Fruit fly (Drosophila melanogaster): ENCODE data around the gene CG31391.

CG31391 gene

dm6 chr3R:10696371-10696777, 8.5 kb downstream of the CG31391 start, which contains the start of the genes pug, CG14683 and CG46459 (continued):
- peak; percentile 99 for TF ChIP-seq Dll (GFP tag; IDR thresholded peaks at IDR 0.05; ENCODE audit: partially characterized antibody)
- peak; percentile 20 for TF ChIP-seq en (GFP tag; optimal IDR thresholded peaks at IDR 0.05)
- TF ChIP-seq cg (GFP tag; optimal IDR thresholded peaks at IDR 0.05) = no peak
- TF ChIP-seq CG3065 (GFP tag; optimal IDR thresholded peaks at IDR 0.05) = no peak
- peak; percentile 42; the same call in 1 of the 2 replicates for TF ChIP-seq CG32532 (GFP tag; IDR thresholded peaks at IDR 0.05)
- TF ChIP-seq chif (GFP tag; optimal IDR thresholded peaks at IDR 0.05) = peak in 1 of 2 experiments; percentile 21
- TF ChIP-seq gt (GFP tag; IDR thresholded peaks at IDR 0.05) = no peak
- peak; percentile 70 for TF ChIP-seq gro (GFP tag; optimal IDR thresholded peaks at IDR 0.05)
- no peak for TF ChIP-seq bigmax (GFP tag; optimal IDR thresholded peaks at IDR 0.05)
- no peak for TF ChIP-seq CG5953 (GFP tag; IDR thresholded peaks at IDR 0.05)
- TF ChIP-seq CG7745 (tag; optimal IDR thresholded peaks at IDR 0.05) = no peak
- peak; percentile 62 for TF ChIP-seq CG13624 (GFP tag; optimal IDR thresholded peaks at IDR 0.05)
- no peak for TF ChIP-seq sens-2 (GFP tag; IDR thresholded peaks at IDR 0.05)
- TF ChIP-seq phol (tag; optimal IDR thresholded peaks at IDR 0.05) = peak; percentile 57
- TF ChIP-seq CG6689 (GFP tag; IDR thresholded peaks at IDR 0.05) = 0 out of 2 replicates have a peak, but pooled peaks have one; percentile 11
- no peak for TF ChIP-seq sima (GFP tag; optimal IDR thresholded peaks at IDR 0.05)
- no peak for TF ChIP-seq CG11560 (tag; IDR thresholded peaks at IDR 0.05)
- no peak for TF ChIP-seq slou (GFP tag; optimal IDR thresholded peaks at IDR 0.05)
- TF ChIP-seq Poxn (GFP tag; IDR thresholded peaks at IDR 0.05) = no peak
- TF ChIP-seq B-H2 (GFP tag; optimal IDR thresholded peaks at IDR 0.05) = peak; percentile 14
- TF ChIP-seq CG8924 (tag; optimal IDR thresholded peaks at IDR 0.05) = peak; percentile 15
- peak; percentile 38 for TF ChIP-seq pho (GFP tag; optimal IDR thresholded peaks at IDR 0.05)
- TF ChIP-seq Stat92E (GFP tag; optimal IDR thresholded peaks at IDR 0.05) = no peak
- TF ChIP-seq NFAT (GFP tag; IDR thresholded peaks at IDR 0.05) = no peak
- no peak for TF ChIP-seq Drgx (GFP tag; IDR thresholded peaks at IDR 0.05)
- no peak for TF ChIP-seq stc (GFP tag; IDR thresholded peaks at IDR 0.05)
- no peak for TF ChIP-seq psq (GFP tag; optimal IDR thresholded peaks at IDR 0.05)

DNA sequence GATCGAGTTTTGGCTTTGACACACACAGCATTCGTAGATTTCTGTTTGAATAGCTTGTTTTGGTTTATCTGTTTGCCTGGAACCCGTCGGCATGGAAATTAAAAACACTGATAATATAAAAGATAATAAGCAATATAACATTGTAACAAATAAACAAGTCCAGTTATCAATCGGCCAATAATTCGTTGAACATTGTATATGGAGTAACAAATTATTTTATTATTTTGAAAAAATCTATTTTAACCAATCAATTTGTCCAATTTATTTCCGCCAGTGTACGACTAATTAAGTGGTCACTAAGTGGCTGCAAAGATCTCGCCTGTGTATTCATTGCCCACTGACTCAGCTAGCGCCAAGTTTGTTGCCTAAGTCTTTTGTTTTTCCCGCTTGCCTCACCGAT, 16.0 kb downstream of the CG31391 start:
- no peak for TF ChIP-seq CG16779 (GFP tag; IDR thresholded peaks at IDR 0.05)
- TF ChIP-seq sd (tag; optimal IDR thresholded peaks at IDR 0.05) = peak; percentile 31
- no peak for TF ChIP-seq CG7786 (GFP tag; optimal IDR thresholded peaks at IDR 0.05)
- peak; percentile 72 for TF ChIP-seq Fer3 (tag; optimal IDR thresholded peaks at IDR 0.05)
- TF ChIP-seq CG14710 (tag; optimal IDR thresholded peaks at IDR 0.05) = peak; percentile 6
- no peak for TF ChIP-seq tna (GFP tag; IDR thresholded peaks at IDR 0.05; ENCODE audit: partially characterized antibody)
- no peak for TF ChIP-seq Sin3A (optimal IDR thresholded peaks at IDR 0.05)
- peak; percentile 8 for TF ChIP-seq tin (GFP tag; optimal IDR thresholded peaks at IDR 0.05)
- TF ChIP-seq Usf (GFP tag; optimal IDR thresholded peaks at IDR 0.05) = no peak
- TF ChIP-seq CG13894 (tag; optimal IDR thresholded peaks at IDR 0.05) = peak; percentile 40
- no peak for TF ChIP-seq CG15479 (GFP tag; optimal IDR thresholded peaks at IDR 0.05)
- TF ChIP-seq CG16815 (GFP tag; optimal IDR thresholded peaks at IDR 0.05) = no peak
- no peak for TF ChIP-seq CG3065 (GFP tag; optimal IDR thresholded peaks at IDR 0.05)
- no peak for TF ChIP-seq CG2875 (GFP tag; optimal IDR thresholded peaks at IDR 0.05)
- TF ChIP-seq lov (optimal IDR thresholded peaks at IDR 0.05) = no peak
- 0 out of 3 replicates have a peak, but pooled peaks have one; percentile 43 for TF ChIP-seq lov (GFP tag; IDR thresholded peaks at IDR 0.05)
- peak; percentile 59 for TF ChIP-seq lilli (GFP tag; optimal IDR thresholded peaks at IDR 0.05)
- peak; percentile 70 for TF ChIP-seq grau (tag; optimal IDR thresholded peaks at IDR 0.05)
- TF ChIP-seq CG14860 (GFP tag; IDR thresholded peaks at IDR 0.05; ENCODE audit: partially characterized antibody) = no peak
- TF ChIP-seq CG30403 (GFP tag; optimal IDR thresholded peaks at IDR 0.05) = peak; percentile 44
- no peak for TF ChIP-seq Kr (GFP tag; optimal IDR thresholded peaks at IDR 0.05)
- no peak for TF ChIP-seq YL-1 (GFP tag; optimal IDR thresholded peaks at IDR 0.05)
- no peak for TF ChIP-seq HLH3B (GFP tag; IDR thresholded peaks at IDR 0.05)
- no peak for TF ChIP-seq CG9609 (GFP tag; optimal IDR thresholded peaks at IDR 0.05)
- no peak for TF ChIP-seq disco-r (GFP tag; optimal IDR thresholded peaks at IDR 0.05)
- no peak for TF ChIP-seq Asciz (GFP tag; optimal IDR thresholded peaks at IDR 0.05)
- TF ChIP-seq CG10267 (tag; optimal IDR thresholded peaks at IDR 0.05) = peak; percentile 40

Data from whole organism, embryonic.